Worm (Caenorhabditis elegans): ENCODE data around the gene ptl-1.

ce11 chrIII:794984-795596 lies 30.1 kb downstream of the ptl-1 start, which contains the start of gene trpp-11:
- TF ChIP-seq him-1 (tag; optimal IDR thresholded peaks at IDR 0.05) (no peak), W03F9.2 (tag; optimal IDR thresholded peaks at IDR 0.05) (no peak), dao-5 (tag; optimal IDR thresholded peaks at IDR 0.05) (no peak)
